Worm (Caenorhabditis elegans) whole organism, L3 larva: Measurements from ENCODE around the gene srlf-30.

Experiments
- ceh-82 ChIP-seq: fragments of 150-350 bp; optimal IDR thresholded peaks from 2 replicates; lab custom pipeline; 2014; ENCODE audit warnings: missing biosample characterization, missing genetic modification characterization
- elt-3 ChIP-seq, 3 experiments: fragments of 150-350 bp in 1 of 3; sonication (generic microtip) in 2 of 3; optimal IDR thresholded peaks; 2 replicates in 2 of 3; 4 replicates in 1 of 3; lab custom pipeline; 2014 to 2017; ENCODE audit warnings: missing biosample characterization in 3 of 3, missing genetic modification characterization in 3 of 3
- fkh-10 ChIP-seq: sonication (generic microtip); optimal IDR thresholded peaks from 2 replicates; lab custom pipeline; 2017; ENCODE audit warnings: missing biosample characterization, missing genetic modification reagents, missing genetic modification characterization
- mdl-1 ChIP-seq: fragments of 150-350 bp; optimal IDR thresholded peaks from 2 replicates; lab custom pipeline; 2014; ENCODE audit warnings: missing biosample characterization, missing genetic modification characterization
- nhr-237 ChIP-seq: fragments of 150-350 bp; optimal IDR thresholded peaks from 2 replicates; lab custom pipeline; 2014; ENCODE audit warnings: missing biosample characterization, missing genetic modification characterization
- nhr-28 ChIP-seq: fragments of 150-350 bp; optimal IDR thresholded peaks from 2 replicates; lab custom pipeline; 2014; ENCODE audit warnings: missing biosample characterization, missing genetic modification characterization
- snpc-4 ChIP-seq: fragments of 150-350 bp; optimal IDR thresholded peaks from 2 replicates; lab custom pipeline; 2014; ENCODE audit warnings: missing biosample characterization, missing genetic modification characterization
- unc-39 ChIP-seq: sonication (generic microtip); optimal IDR thresholded peaks from 4 replicates; lab custom pipeline; 2017; ENCODE audit warnings: missing biosample characterization, missing genetic modification characterization
- unc-62 ChIP-seq: fragments of 150-350 bp; sonication (generic microtip); optimal IDR thresholded peaks from 4 replicates; lab custom pipeline; 2014; ENCODE audit warnings: missing biosample characterization, missing genetic modification reagents, missing genetic modification characterization

DNA sequence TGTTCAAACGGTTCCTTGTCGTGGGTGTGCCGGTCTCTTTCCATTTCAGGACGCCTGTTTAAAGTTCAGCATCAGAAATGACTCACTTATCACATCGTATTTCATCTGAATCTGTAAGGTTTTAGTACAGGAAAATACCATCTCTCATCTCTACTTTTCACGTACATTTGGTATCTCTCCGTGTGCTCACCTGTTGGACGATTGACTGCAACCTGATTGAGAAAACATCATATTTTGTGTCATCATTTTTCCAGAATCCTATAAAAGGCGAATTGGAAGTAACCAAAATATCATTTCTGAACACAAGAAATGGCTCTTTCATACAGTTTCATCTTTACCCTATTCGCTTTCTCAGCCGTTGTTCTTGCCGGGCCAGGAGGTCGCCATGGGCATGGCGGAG lies at the start of gene srlf-30:
- TF ChIP-seq elt-3 (tag; optimal IDR thresholded peaks at IDR 0.05; lab: Kevin White, UChicago) (no peak), ceh-82 (no peak), unc-62 (no peak), unc-39 (tag; lab: Kevin White, UChicago) (no peak), snpc-4 (tag; lab: Kevin White, UChicago) (no peak), nhr-28 (tag; lab: Kevin White, UChicago) (no peak), fkh-10 (no peak), nhr-237 (tag; lab: Kevin White, UChicago) (no peak), mdl-1 (tag; lab: Kevin White, UChicago) (no peak)
